Worm (Caenorhabditis elegans): ENCODE measurements around the gene C06E2.1.

Gene C06E2.1

DNA sequence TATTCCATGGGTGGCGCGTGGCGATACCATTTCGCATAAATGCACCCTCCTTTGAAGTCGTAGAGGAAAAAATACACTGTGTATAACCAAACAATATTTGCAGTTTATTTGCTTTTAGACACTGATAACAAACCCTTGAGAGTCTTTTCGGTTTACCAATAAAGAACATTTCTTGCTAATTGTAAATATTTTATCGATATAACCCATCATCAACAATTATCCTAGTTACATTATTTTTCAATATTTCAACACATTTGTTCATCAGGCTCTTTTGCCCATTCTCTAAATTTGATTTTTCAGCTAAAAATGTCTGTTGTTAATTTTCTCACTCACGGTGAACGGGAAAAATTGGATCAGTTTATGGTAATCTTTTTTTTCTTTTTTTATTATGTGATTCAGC is 30.7 kb downstream of the C06E2.1 start, which contains the start of gene ubc-23:
Gene ubc-23 (plus strand): TSS at position 301 of the 400 bp plus-strand sequence.
- no peak for TF ChIP-seq lir-3 (tag; optimal IDR thresholded peaks at IDR 0.05)
- TF ChIP-seq nhr-102 (tag; optimal IDR thresholded peaks at IDR 0.05) = no peak
- TF ChIP-seq T26A8.4 (GFP tag; IDR thresholded peaks at IDR 0.05) = no peak
- TF ChIP-seq sdz-12 (GFP tag; optimal IDR thresholded peaks at IDR 0.05) = no peak
- no peak for TF ChIP-seq arid-1 (GFP tag; conservative IDR thresholded peaks at IDR 0.05)

- TF ChIP-seq dpl-1 (GFP tag; optimal IDR thresholded peaks at IDR 0.05) = peak; percentile 10
- peak; percentile 4 for TF ChIP-seq nhr-48 (tag; optimal IDR thresholded peaks at IDR 0.05)
- TF ChIP-seq duxl-1 (tag; optimal IDR thresholded peaks at IDR 0.05; ENCODE audit: poor library complexity) = peak; percentile 41
- peak; percentile 82; the same call in 1 of the 2 replicates for TF ChIP-seq nhr-41 (GFP tag; IDR thresholded peaks at IDR 0.05)
- 0 out of 2 replicates have a peak, but pooled peaks have one; percentile 52 for TF ChIP-seq mdt-29 (GFP tag; IDR thresholded peaks at IDR 0.05)
- TF ChIP-seq mes-2 (tag; optimal IDR thresholded peaks at IDR 0.05; ENCODE audit: poor library complexity, severe bottlenecking) = no peak
- peak; percentile 35 for TF ChIP-seq dve-1 (tag; optimal IDR thresholded peaks at IDR 0.05; ENCODE audit: insufficient read depth)
- no peak for TF ChIP-seq mdl-1 (tag; optimal IDR thresholded peaks at IDR 0.05)
- TF ChIP-seq mxl-2 (GFP tag; conservative IDR thresholded peaks at IDR 0.05) = no peak
- TF ChIP-seq php-3 (GFP tag; IDR thresholded peaks at IDR 0.05) = 0 out of 2 replicates have a peak, but pooled peaks have one; percentile 27
- no peak for TF ChIP-seq ztf-7 (tag; optimal IDR thresholded peaks at IDR 0.05)
- 0 out of 2 replicates have a peak, but pooled peaks have one; percentile 68 for TF ChIP-seq Y105C5A.15 (GFP tag; IDR thresholded peaks at IDR 0.05)
- TF ChIP-seq hmg-1.1 (GFP tag; IDR thresholded peaks at IDR 0.05) = 0 out of 2 replicates have a peak, but pooled peaks have one; percentile 34
- TF ChIP-seq aha-1 (tag) = peak; percentile 72
- TF ChIP-seq lin-13 (GFP tag; optimal IDR thresholded peaks at IDR 0.05) = peak; percentile 10
- no peak for TF ChIP-seq lin-1 (GFP tag; IDR thresholded peaks at IDR 0.05)
- peak; percentile 86 for TF ChIP-seq egl-43 (GFP tag; IDR thresholded peaks at IDR 0.05)
- TF ChIP-seq zfp-3 (GFP tag; conservative IDR thresholded peaks at IDR 0.05) = no peak
- no peak for TF ChIP-seq gei-8 (GFP tag; optimal IDR thresholded peaks at IDR 0.05)
- TF ChIP-seq mxl-3 (GFP tag; optimal IDR thresholded peaks at IDR 0.05) = peak; percentile 3
- TF ChIP-seq ctbp-1 (GFP tag; IDR thresholded peaks at IDR 0.05) = 0 out of 2 replicates have a peak, but pooled peaks have one; percentile 32
- TF ChIP-seq pha-4 (GFP tag; IDR thresholded peaks at IDR 0.05) = peak; percentile 79; the same call in 1 of the 2 replicates
- no peak for TF ChIP-seq pha-4 (tag; optimal IDR thresholded peaks at IDR 0.05)
- TF ChIP-seq T26A8.4 (GFP tag; IDR thresholded peaks at IDR 0.05) = peak; percentile 54; the same call in 1 of the 2 replicates
- TF ChIP-seq F49E8.2 (tag; optimal IDR thresholded peaks at IDR 0.05; ENCODE audit: borderline replicate concordance) = no peak
- TF ChIP-seq madf-9 (GFP tag; conservative IDR thresholded peaks at IDR 0.05) = peak; percentile 50; the same call in 1 of the 2 replicates
- TF ChIP-seq vab-7 (GFP tag; IDR thresholded peaks at IDR 0.05) = peak; percentile 70; the same call in 1 of the 2 replicates
- TF ChIP-seq R02D3.7 (tag; optimal IDR thresholded peaks at IDR 0.05) = no peak
- TF ChIP-seq nhr-237 (tag; optimal IDR thresholded peaks at IDR 0.05) = no peak
- TF ChIP-seq nhr-102 (tag; optimal IDR thresholded peaks at IDR 0.05) = peak; percentile 8
- TF ChIP-seq hlh-30 (tag; optimal IDR thresholded peaks at IDR 0.05; ENCODE audit: insufficient read depth) = peak; percentile 15
- TF ChIP-seq dmd-8 (GFP tag; IDR thresholded peaks at IDR 0.05) = 0 out of 2 replicates have a peak, but pooled peaks have one; percentile 57
- TF ChIP-seq mep-1 (tag; optimal IDR thresholded peaks at IDR 0.05) = no peak
- 0 out of 2 replicates have a peak, but pooled peaks have one; percentile 33 for TF ChIP-seq daf-19 (GFP tag; conservative IDR thresholded peaks at IDR 0.05)
- TF ChIP-seq daf-16 (GFP tag; optimal IDR thresholded peaks at IDR 0.05) = peak in 1 of 2 experiments; percentile 70
- TF ChIP-seq daf-16 (tag; optimal IDR thresholded peaks at IDR 0.05) = peak; percentile 15
- TF ChIP-seq nhr-25 (tag; optimal IDR thresholded peaks at IDR 0.05; ENCODE audit: borderline replicate concordance, insufficient read depth) = no peak
- TF ChIP-seq lin-38 (GFP tag; IDR thresholded peaks at IDR 0.05) = peak; percentile 66; the same call in 1 of the 2 replicates
- TF ChIP-seq lim-7 (GFP tag; IDR thresholded peaks at IDR 0.05) = peak; percentile 91
- peak; percentile 12 for TF ChIP-seq zip-2 (tag; optimal IDR thresholded peaks at IDR 0.05)
Observed at ce11 chrX:8838176-8838575, 36.5 kb downstream of the C06E2.1 start.

Data from whole organism, L4 larva.